Fruit fly (Drosophila melanogaster): Measurements from ENCODE around the gene if.

The if gene

dm6 chrX:16780244-16780643, 3.0 kb downstream of the if start (continued):
- TF ChIP-seq lov (optimal IDR thresholded peaks at IDR 0.05), result no peak
- no peak for TF ChIP-seq lov (GFP tag; IDR thresholded peaks at IDR 0.05)
- no peak for TF ChIP-seq CG9609 (GFP tag; optimal IDR thresholded peaks at IDR 0.05)
- 0 out of 2 replicates have a peak, but pooled peaks have one; percentile 18 for TF ChIP-seq vvl (GFP tag; IDR thresholded peaks at IDR 0.05)
- peak; percentile 49 for TF ChIP-seq CG13894 (tag; optimal IDR thresholded peaks at IDR 0.05)
- no peak for TF ChIP-seq CG18764 (GFP tag; optimal IDR thresholded peaks at IDR 0.05)
- TF ChIP-seq CG16813 (GFP tag; IDR thresholded peaks at IDR 0.05; ENCODE audit: partially characterized antibody), result no peak
- no peak for TF ChIP-seq CG1024 (GFP tag; IDR thresholded peaks at IDR 0.05)
- peak; percentile 32 for TF ChIP-seq D19B (GFP tag; optimal IDR thresholded peaks at IDR 0.05)
- no peak for TF ChIP-seq CG17186 (GFP tag; optimal IDR thresholded peaks at IDR 0.05)
- peak; percentile 8 for TF ChIP-seq twi (tag; optimal IDR thresholded peaks at IDR 0.05)
- TF ChIP-seq CG1647 (GFP tag; optimal IDR thresholded peaks at IDR 0.05), result no peak
- TF ChIP-seq Mrtf (GFP tag; IDR thresholded peaks at IDR 0.05), result no peak
- TF ChIP-seq CG15601 (tag; optimal IDR thresholded peaks at IDR 0.05), result no peak
- no peak for TF ChIP-seq Gug (GFP tag; IDR thresholded peaks at IDR 0.05)
- no peak for TF ChIP-seq ase (GFP tag; IDR thresholded peaks at IDR 0.05)
- no peak for TF ChIP-seq ind (GFP tag; optimal IDR thresholded peaks at IDR 0.05)
- no peak for TF ChIP-seq Kr (GFP tag; optimal IDR thresholded peaks at IDR 0.05)
- no peak for TF ChIP-seq Atf-2 (GFP tag; optimal IDR thresholded peaks at IDR 0.05)
- TF ChIP-seq CG8290 (GFP tag; optimal IDR thresholded peaks at IDR 0.05), result no peak
- peak in 1 of 2 experiments; percentile 8 for TF ChIP-seq CG8290 (tag; optimal IDR thresholded peaks at IDR 0.05)
- TF ChIP-seq B-H1 (GFP tag; IDR thresholded peaks at IDR 0.05), result no peak
- no peak for TF ChIP-seq wdn (GFP tag; IDR thresholded peaks at IDR 0.05)
- peak; percentile 75 for TF ChIP-seq sd (tag; optimal IDR thresholded peaks at IDR 0.05)
- TF ChIP-seq CG5245 (GFP tag; optimal IDR thresholded peaks at IDR 0.05), result no peak
- no peak for TF ChIP-seq Ptx1 (GFP tag; IDR thresholded peaks at IDR 0.05)
- no peak for TF ChIP-seq dm (GFP tag; optimal IDR thresholded peaks at IDR 0.05)
- no peak for TF ChIP-seq CG4360 (GFP tag; IDR thresholded peaks at IDR 0.05)
- no peak for TF ChIP-seq Fer1 (GFP tag; optimal IDR thresholded peaks at IDR 0.05)
- TF ChIP-seq org-1 (GFP tag; optimal IDR thresholded peaks at IDR 0.05), result no peak
- TF ChIP-seq CG10462 (GFP tag; optimal IDR thresholded peaks at IDR 0.05), result no peak
- TF ChIP-seq scrt (GFP tag; optimal IDR thresholded peaks at IDR 0.05), result no peak
- no peak for TF ChIP-seq Sox100B (GFP tag; optimal IDR thresholded peaks at IDR 0.05)
- peak; percentile 16 for TF ChIP-seq Hmr (GFP tag; optimal IDR thresholded peaks at IDR 0.05)
- no peak for TF ChIP-seq CG17361 (GFP tag; IDR thresholded peaks at IDR 0.05)
- no peak for TF ChIP-seq CG3838 (GFP tag; optimal IDR thresholded peaks at IDR 0.05)
- TF ChIP-seq onecut (GFP tag; IDR thresholded peaks at IDR 0.05), result no peak
- no peak for TF ChIP-seq CG3995 (GFP tag; optimal IDR thresholded peaks at IDR 0.05)
- TF ChIP-seq crp (GFP tag; optimal IDR thresholded peaks at IDR 0.05), result no peak
- TF ChIP-seq CG34422 (GFP tag; IDR thresholded peaks at IDR 0.05), result no peak
- TF ChIP-seq H2.0 (GFP tag; IDR thresholded peaks at IDR 0.05), result no peak
- peak; percentile 12 for TF ChIP-seq pros (GFP tag; optimal IDR thresholded peaks at IDR 0.05)
- TF ChIP-seq CG33557 (GFP tag; optimal IDR thresholded peaks at IDR 0.05), result no peak
- no peak for TF ChIP-seq gcm (GFP tag; optimal IDR thresholded peaks at IDR 0.05)
- TF ChIP-seq CG18619 (GFP tag; optimal IDR thresholded peaks at IDR 0.05), result no peak
- no peak for TF ChIP-seq Dip2 (GFP tag; IDR thresholded peaks at IDR 0.05)
- TF ChIP-seq CG7987 (GFP tag; optimal IDR thresholded peaks at IDR 0.05), result no peak
- no peak for TF ChIP-seq CG11504 (tag; optimal IDR thresholded peaks at IDR 0.05)
- TF ChIP-seq CG6272 (GFP tag; IDR thresholded peaks at IDR 0.05), result no peak
- no peak for TF ChIP-seq ci (GFP tag; IDR thresholded peaks at IDR 0.05)
- TF ChIP-seq mirr (GFP tag; optimal IDR thresholded peaks at IDR 0.05), result no peak
- no peak for TF ChIP-seq CG15514 (GFP tag; optimal IDR thresholded peaks at IDR 0.05)
- TF ChIP-seq Lim3 (GFP tag; IDR thresholded peaks at IDR 0.05), result no peak
